Worm (Caenorhabditis elegans) whole organism, early embryonic: ENCODE measurements around the gene unc-116.

Source experiments
- F13C5.2 ChIP-seq: sonication (generic microtip); optimal IDR thresholded peaks from 2 replicates; lab custom pipeline; 2017; ENCODE audit warnings: mild to moderate bottlenecking, missing genetic modification characterization, inconsistent platforms, missing compliant biosample characterization
- ama-1 ChIP-seq: fragments of 150-350 bp; optimal IDR thresholded peaks from 2 replicates; lab custom pipeline; 2014
- ets-7 ChIP-seq: sonication (generic microtip); optimal IDR thresholded peaks from 2 replicates; lab custom pipeline; 2016; ENCODE audit warnings: missing genotype, missing genetic modification characterization, missing compliant biosample characterization
- flt-1 ChIP-seq: fragments of 200-800 bp; sonication (Bioruptor generic); IDR thresholded peaks from 2 replicates; pipeline ENCODE4 v1.3.6; 2022; ENCODE audit warnings: missing genetic modification characterization, missing compliant biosample characterization
- tra-4 ChIP-seq: sonication (generic microtip); optimal IDR thresholded peaks from 2 replicates; lab custom pipeline; 2017; ENCODE audit warnings: missing genetic modification characterization, missing compliant biosample characterization

DNA sequence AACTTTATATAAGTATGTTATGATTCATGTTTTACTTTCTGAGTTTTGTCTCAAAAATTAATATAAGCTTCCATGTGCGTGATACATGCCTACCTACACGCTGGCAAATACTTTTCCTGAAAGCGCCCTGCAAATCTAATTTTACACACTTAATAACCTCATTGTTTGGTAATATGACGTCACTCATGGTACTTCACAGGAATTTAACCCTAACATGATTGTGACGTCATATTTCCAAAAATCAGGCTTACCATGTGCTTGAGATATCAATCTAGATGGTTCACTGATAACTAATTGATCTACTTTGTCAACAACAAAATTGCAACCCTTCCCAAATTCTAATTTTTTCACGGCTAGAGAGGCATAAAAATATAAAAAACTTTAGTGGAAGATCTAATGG is 51.5 kb downstream of the unc-116 start:
- TF ChIP-seq flt-1 (GFP tag; lab: Robert Waterston, UW) (no peak), F13C5.2 (no peak), ets-7 (no peak), tra-4 (no peak), ama-1 (lab: Kevin White, UChicago) (no peak)
